Worm (Caenorhabditis elegans) whole organism, L3 larva: Measurements from ENCODE around the gene degl-2.

Experiments used
- R02D3.7 ChIP-seq: fragments of 150-350 bp; optimal IDR thresholded peaks from 2 replicates; lab custom pipeline; 2014; ENCODE audit warnings: missing biosample characterization, missing genetic modification characterization
- aly-2 ChIP-seq: fragments of 150-350 bp; optimal IDR thresholded peaks from 2 replicates; lab custom pipeline; 2014; ENCODE audit warnings: missing biosample characterization, missing genetic modification characterization
- ama-1 ChIP-seq: fragments of 150-350 bp; optimal IDR thresholded peaks from 2 replicates; lab custom pipeline; 2018
- ceh-9 ChIP-seq: sonication (generic microtip); optimal IDR thresholded peaks from 2 replicates; lab custom pipeline; 2018; ENCODE audit warnings: missing biosample characterization, missing genetic modification characterization
- daf-12 ChIP-seq: fragments of 150-350 bp; optimal IDR thresholded peaks from 2 replicates; lab custom pipeline; 2014; ENCODE audit warnings: missing biosample characterization, missing genetic modification reagents, missing genetic modification characterization
- egl-5 ChIP-seq: fragments of 150-350 bp; optimal IDR thresholded peaks from 2 replicates; lab custom pipeline; 2017; ENCODE audit warnings: missing biosample characterization, missing genetic modification reagents, missing genetic modification characterization, inconsistent platforms
- elt-3 ChIP-seq, 3 experiments: fragments of 150-350 bp in 1 of 3; sonication (generic microtip) in 2 of 3; optimal IDR thresholded peaks; 2 replicates in 2 of 3; 4 replicates in 1 of 3; lab custom pipeline; 2014 to 2017; ENCODE audit warnings: missing biosample characterization in 3 of 3, missing genetic modification characterization in 3 of 3
- mdl-1 ChIP-seq: fragments of 150-350 bp; optimal IDR thresholded peaks from 2 replicates; lab custom pipeline; 2014; ENCODE audit warnings: missing biosample characterization, missing genetic modification characterization
- nfya-1 ChIP-seq: sonication (generic microtip); optimal IDR thresholded peaks from 2 replicates; lab custom pipeline; 2017; ENCODE audit warnings: missing genetic modification characterization, mild to moderate bottlenecking, missing compliant biosample characterization, antibody characterized with exemption, moderate library complexity; ENCODE audit not compliant: insufficient read depth
- pha-4 ChIP-seq: fragments of 150-350 bp; optimal IDR thresholded peaks from 2 replicates; lab custom pipeline; 2014; ENCODE audit warnings: missing biosample characterization, missing genetic modification reagents, missing genetic modification characterization
- snpc-4 ChIP-seq: fragments of 150-350 bp; optimal IDR thresholded peaks from 2 replicates; lab custom pipeline; 2014; ENCODE audit warnings: missing biosample characterization, missing genetic modification characterization
- ztf-11 ChIP-seq: fragments of 150-350 bp; optimal IDR thresholded peaks from 2 replicates; lab custom pipeline; 2014; ENCODE audit warnings: missing biosample characterization, missing genetic modification characterization
- ztf-4 ChIP-seq: fragments of 150-350 bp; optimal IDR thresholded peaks from 2 replicates; lab custom pipeline; 2014; ENCODE audit warnings: missing biosample characterization, missing genetic modification characterization

DNA sequence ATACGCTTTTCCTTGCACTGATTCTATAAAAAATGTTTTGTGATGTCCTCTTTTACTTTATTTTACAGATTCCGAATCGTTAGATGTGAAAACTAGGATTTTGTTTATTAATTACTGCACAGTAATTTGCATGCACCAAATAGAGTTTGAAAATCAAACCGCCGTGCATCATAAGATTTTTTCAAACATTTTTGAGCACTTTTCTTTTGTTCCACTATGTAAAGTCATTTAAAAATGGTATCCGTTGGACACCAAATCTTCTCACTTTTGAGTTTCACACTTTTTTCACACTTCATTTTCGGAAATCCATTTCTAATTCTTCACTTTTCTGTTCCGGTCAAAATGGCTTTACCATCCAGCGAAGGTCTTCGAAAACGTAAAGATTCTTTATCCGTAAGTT is at the start of gene degl-2:
- TF ChIP-seq daf-12 (tag; lab: Kevin White, UChicago) (no peak), nfya-1 (tag; lab: Kevin White, UChicago) (no peak), snpc-4 (tag; lab: Kevin White, UChicago) (no peak), ceh-9 (tag; lab: Kevin White, UChicago) (no peak), egl-5 (tag; lab: Kevin White, UChicago) (no peak), pha-4 (tag; lab: Kevin White, UChicago) (no peak), ztf-4 (tag; lab: Kevin White, UChicago) (no peak), ama-1 (lab: Kevin White, UChicago) (no peak), aly-2 (tag; lab: Kevin White, UChicago) (no peak), ztf-11 (tag; lab: Kevin White, UChicago) (no peak), R02D3.7 (tag; lab: Kevin White, UChicago) (no peak), mdl-1 (tag; lab: Kevin White, UChicago) (no peak), elt-3 (tag; optimal IDR thresholded peaks at IDR 0.05; lab: Kevin White, UChicago) (no peak)
